Fruit fly (Drosophila melanogaster) whole organism, pupa: Measurements from ENCODE around the gene CG32137.

Experiments
- CG10348 ChIP-seq: fragments of 200-800 bp; sonication (Bioruptor generic); IDR thresholded peaks from 2 replicates; pipeline ENCODE4 v1.3.6; 2022; ENCODE audit warnings: missing biosample characterization, missing genetic modification characterization
- CG14655 ChIP-seq: fragments of 200-800 bp; sonication (Bioruptor generic); optimal IDR thresholded peaks from 3 replicates; lab custom pipeline; 2017; ENCODE audit warnings: mild to moderate bottlenecking, missing biosample characterization, missing genetic modification reagents, missing genetic modification characterization
- CG15710 ChIP-seq: fragments of 200-800 bp; sonication (Bioruptor generic); optimal IDR thresholded peaks from 2 replicates; lab custom pipeline; 2018; ENCODE audit warnings: missing biosample characterization, mild to moderate bottlenecking, missing genetic modification characterization, moderate library complexity
- CG34367 ChIP-seq: fragments of 200-800 bp; sonication (Bioruptor generic); optimal IDR thresholded peaks from 2 replicates; lab custom pipeline; 2018; ENCODE audit warnings: missing biosample characterization, mild to moderate bottlenecking, missing genetic modification characterization
- CG4496 ChIP-seq: fragments of 200-800 bp; sonication (Bioruptor generic); IDR thresholded peaks from 3 replicates; pipeline ENCODE4 v1.3.6; 2022; ENCODE audit warnings: missing biosample characterization, missing genetic modification characterization
- CG8301 ChIP-seq: fragments of 200-800 bp; sonication (Bioruptor generic); optimal IDR thresholded peaks from 2 replicates; lab custom pipeline; 2018; ENCODE audit warnings: missing biosample characterization, mild to moderate bottlenecking, missing genetic modification characterization
- EcR ChIP-seq: fragments of 200-800 bp; sonication (Bioruptor generic); optimal IDR thresholded peaks from 3 replicates; lab custom pipeline; 2019; ENCODE audit warnings: missing biosample characterization, missing genetic modification characterization, mild to moderate bottlenecking, moderate library complexity, missing genetic modification reagents
- Snoo ChIP-seq: fragments of 200-800 bp; sonication (Bioruptor generic); optimal IDR thresholded peaks from 3 replicates; lab custom pipeline; 2017; ENCODE audit warnings: missing biosample characterization, mild to moderate bottlenecking, missing genetic modification characterization, inconsistent platforms
- rn ChIP-seq: fragments of 200-800 bp; sonication (Bioruptor generic); IDR thresholded peaks from 2 replicates; pipeline ENCODE4 v1.3.6; 2022; ENCODE audit warnings: missing biosample characterization, missing genetic modification characterization

- peak; percentile 17 for TF ChIP-seq CG8301 (tag; lab: Kevin White, UChicago)
- TF ChIP-seq CG15710 (tag; lab: Kevin White, UChicago): no peak
- no peak for TF ChIP-seq rn
- peak; percentile 40 for TF ChIP-seq CG14655 (GFP tag; lab: Kevin White, UChicago)
- TF ChIP-seq Snoo (tag; lab: Kevin White, UChicago): no peak
- TF ChIP-seq CG34367: no peak
- peak; percentile 37; the same call in 1 of the 3 replicates for TF ChIP-seq CG4496
- TF ChIP-seq EcR (GFP tag; lab: Kevin White, UChicago): no peak
- TF ChIP-seq CG10348 (GFP tag; lab: Robert Waterston, UW): no peak
These were observed 27.3 kb upstream of the CG32137 start for dm6 chr3L:13911649-13912260.
